Fruit fly (Drosophila melanogaster) whole organism, embryonic: ENCODE measurements around the gene LysD.

Experiments used
- Aef1 ChIP-seq: fragments of 200-800 bp; sonication (Bioruptor generic); IDR thresholded peaks from 3 replicates; pipeline ENCODE4 v1.3.6; 2022; ENCODE audit warnings: missing biosample characterization, missing genetic modification characterization
- B-H2 ChIP-seq: fragments of 200-800 bp; sonication (Bioruptor generic); optimal IDR thresholded peaks from 2 replicates; lab custom pipeline; 2018; ENCODE audit warnings: missing biosample characterization, mild to moderate bottlenecking, missing genetic modification characterization
- CG10209 ChIP-seq: fragments of 200-800 bp; sonication (Bioruptor generic); optimal IDR thresholded peaks from 3 replicates; lab custom pipeline; 2017; ENCODE audit warnings: missing biosample characterization, mild to moderate bottlenecking, missing genetic modification characterization, missing genetic modification reagents
- CG10543 ChIP-seq: fragments of 200-800 bp; sonication (Bioruptor generic); optimal IDR thresholded peaks from 3 replicates; lab custom pipeline; 2017; ENCODE audit warnings: missing biosample characterization, mild to moderate bottlenecking, missing genetic modification characterization, moderate library complexity
- CG11696 ChIP-seq: fragments of 200-800 bp; sonication (Bioruptor generic); IDR thresholded peaks from 2 replicates; pipeline ENCODE4 v1.3.6; 2022; ENCODE audit warnings: missing biosample characterization, missing genetic modification characterization
- CG12155 ChIP-seq: fragments of 200-800 bp; sonication (Bioruptor generic); optimal IDR thresholded peaks from 3 replicates; lab custom pipeline; 2016; ENCODE audit warnings: missing biosample characterization, missing genetic modification characterization
- CG12299 ChIP-seq: fragments of 200-800 bp; sonication (Bioruptor generic); optimal IDR thresholded peaks from 2 replicates; lab custom pipeline; 2018; ENCODE audit warnings: missing biosample characterization, mild to moderate bottlenecking, missing genetic modification characterization
- CG13424 ChIP-seq: fragments of 200-800 bp; sonication (Bioruptor generic); optimal IDR thresholded peaks from 2 replicates; lab custom pipeline; 2019; ENCODE audit warnings: missing biosample characterization, mild to moderate bottlenecking, missing genetic modification characterization, moderate library complexity
- CG14860 ChIP-seq: fragments of 200-800 bp; sonication (Bioruptor generic); IDR thresholded peaks from 3 replicates; pipeline ENCODE4 v1.3.6; 2022; ENCODE audit warnings: missing biosample characterization, missing genetic modification characterization; ENCODE audit not compliant: partially characterized antibody
- CG17385 ChIP-seq: fragments of 200-800 bp; sonication (Bioruptor generic); optimal IDR thresholded peaks from 3 replicates; lab custom pipeline; 2018; ENCODE audit warnings: missing biosample characterization, mild to moderate bottlenecking, missing genetic modification characterization
- CG18262 ChIP-seq: fragments of 200-800 bp; optimal IDR thresholded peaks from 3 replicates; lab custom pipeline; 2019; ENCODE audit warnings: missing biosample characterization, mild to moderate bottlenecking, missing genetic modification characterization, moderate library complexity
- CG18764 ChIP-seq: fragments of 200-800 bp; sonication (Bioruptor generic); optimal IDR thresholded peaks from 3 replicates; lab custom pipeline; 2016; ENCODE audit warnings: missing biosample characterization, missing genetic modification characterization
- CG2202 ChIP-seq: fragments of 200-800 bp; sonication (Bioruptor generic); optimal IDR thresholded peaks from 2 replicates; lab custom pipeline; 2018; ENCODE audit warnings: missing biosample characterization, mild to moderate bottlenecking, missing genetic modification characterization
- CG4404 ChIP-seq: fragments of 200-800 bp; sonication (Bioruptor generic); IDR thresholded peaks from 2 replicates; pipeline ENCODE4 v1.3.6; 2022; ENCODE audit warnings: missing biosample characterization, missing genetic modification characterization
- CG6654 ChIP-seq: fragments of 200-800 bp; sonication (Bioruptor generic); optimal IDR thresholded peaks from 2 replicates; lab custom pipeline; 2017; ENCODE audit warnings: missing biosample characterization, mild to moderate bottlenecking, missing genetic modification characterization
- CG9932 ChIP-seq: fragments of 200-800 bp; sonication (Bioruptor generic); IDR thresholded peaks from 2 replicates; pipeline ENCODE4 v1.3.6; 2022; ENCODE audit warnings: missing biosample characterization, missing genetic modification characterization
- CHES-1-like ChIP-seq: fragments of 200-800 bp; sonication (Bioruptor generic); optimal IDR thresholded peaks from 2 replicates; lab custom pipeline; 2016; ENCODE audit warnings: missing biosample characterization, missing genetic modification characterization
- Deaf1 ChIP-seq: fragments of 200-800 bp; optimal IDR thresholded peaks from 3 replicates; lab custom pipeline; 2019; ENCODE audit warnings: missing biosample characterization, mild to moderate bottlenecking, missing genetic modification characterization, moderate library complexity
- Doc3 ChIP-seq: fragments of 200-800 bp; sonication (Bioruptor generic); IDR thresholded peaks from 3 replicates; pipeline ENCODE4 v1.3.6; 2022; ENCODE audit warnings: missing biosample characterization, missing genetic modification characterization; ENCODE audit not compliant: partially characterized antibody
- HmgD ChIP-seq: fragments of 200-800 bp; sonication (Bioruptor generic); optimal IDR thresholded peaks from 3 replicates; lab custom pipeline; 2016; ENCODE audit warnings: missing biosample characterization, missing genetic modification characterization
- HmgZ ChIP-seq: fragments of 200-800 bp; sonication (Bioruptor generic); optimal IDR thresholded peaks from 2 replicates; lab custom pipeline; 2018; ENCODE audit warnings: missing biosample characterization, mild to moderate bottlenecking, missing genetic modification characterization
- NC2β ChIP-seq: fragments of 200-800 bp; sonication (Bioruptor generic); optimal IDR thresholded peaks from 2 replicates; lab custom pipeline; 2016; ENCODE audit warnings: missing biosample characterization, missing genetic modification characterization
- Nf-YA ChIP-seq: fragments of 200-800 bp; sonication (Bioruptor generic); IDR thresholded peaks from 2 replicates; pipeline ENCODE4 v1.3.6; 2022; ENCODE audit warnings: missing biosample characterization, missing genetic modification characterization
- Sry-β ChIP-seq: fragments of 200-800 bp; sonication (Bioruptor generic); optimal IDR thresholded peaks from 2 replicates; lab custom pipeline; 2018; ENCODE audit warnings: missing biosample characterization, mild to moderate bottlenecking, missing genetic modification characterization, moderate library complexity
- aop ChIP-seq: fragments of 200-800 bp; sonication (Bioruptor generic); IDR thresholded peaks from 2 replicates; pipeline ENCODE4 v1.3.6; 2022; ENCODE audit warnings: missing biosample characterization, missing genetic modification characterization
- ara ChIP-seq: fragments of 200-800 bp; sonication (Bioruptor generic); IDR thresholded peaks from 2 replicates; pipeline ENCODE4 v1.3.6; 2022; ENCODE audit warnings: missing biosample characterization, missing genetic modification characterization
- bab2 ChIP-seq: fragments of 200-800 bp; sonication (Bioruptor generic); optimal IDR thresholded peaks from 2 replicates; lab custom pipeline; 2016; ENCODE audit warnings: missing biosample characterization, missing genetic modification characterization
- chm ChIP-seq: fragments of 200-800 bp; sonication (Bioruptor generic); IDR thresholded peaks from 2 replicates; pipeline ENCODE4 v1.3.6; 2022; ENCODE audit warnings: missing biosample characterization, missing genetic modification characterization
- dan ChIP-seq: fragments of 200-800 bp; sonication (Bioruptor generic); IDR thresholded peaks from 2 replicates; pipeline ENCODE4 v1.3.6; 2022; ENCODE audit warnings: missing biosample characterization, missing genetic modification characterization
- exex ChIP-seq: fragments of 200-800 bp; sonication (Bioruptor generic); optimal IDR thresholded peaks from 4 replicates; lab custom pipeline; 2018; ENCODE audit warnings: missing biosample characterization, mild to moderate bottlenecking, missing genetic modification characterization, moderate library complexity
- hth ChIP-seq: fragments of >200 bp; optimal IDR thresholded peaks from 2 replicates; lab custom pipeline; 2017; ENCODE audit warnings: inconsistent platforms
- kah ChIP-seq: fragments of 200-800 bp; sonication (Bioruptor generic); optimal IDR thresholded peaks from 2 replicates; lab custom pipeline; 2018; ENCODE audit warnings: missing biosample characterization, mild to moderate bottlenecking, missing genetic modification characterization
- sug ChIP-seq: fragments of 200-800 bp; optimal IDR thresholded peaks from 2 replicates; lab custom pipeline; 2019; ENCODE audit warnings: missing biosample characterization, mild to moderate bottlenecking, missing genetic modification characterization, moderate library complexity
- unpg ChIP-seq: fragments of 200-800 bp; sonication (Bioruptor generic); optimal IDR thresholded peaks from 3 replicates; lab custom pipeline; 2018; ENCODE audit warnings: missing biosample characterization, mild to moderate bottlenecking, missing genetic modification characterization, moderate library complexity

Gene LysD

DNA sequence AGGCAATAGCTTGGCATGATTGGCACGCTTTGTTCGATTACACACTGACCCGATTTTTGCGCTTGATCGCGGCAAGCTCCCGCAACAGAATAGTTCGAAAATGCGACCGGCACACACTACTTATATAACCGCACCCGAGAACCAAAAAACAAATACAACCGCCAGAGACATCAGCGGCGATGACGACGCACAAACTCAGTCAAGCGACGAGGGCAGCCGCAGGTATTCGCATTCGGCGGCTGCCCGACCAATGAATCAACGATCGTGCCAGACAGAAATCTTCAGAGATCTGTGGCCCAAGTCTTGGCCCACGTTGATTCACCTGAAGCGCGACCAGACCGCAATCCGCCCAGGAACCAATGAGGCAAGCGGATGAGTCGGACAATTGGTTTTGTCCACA is 27.2 kb upstream of the LysD start, which contains the start of gene CG9192 (continued):
- no peak for TF ChIP-seq CG2202 (tag; lab: Kevin White, UChicago)
- no peak for TF ChIP-seq dan (GFP tag; lab: Robert Waterston, UW)
- TF ChIP-seq bab2 (GFP tag; lab: Kevin White, UChicago): no peak
- TF ChIP-seq chm (GFP tag; lab: Robert Waterston, UW): no peak
- TF ChIP-seq CG14860 (GFP tag; lab: Robert Waterston, UW): no peak
- TF ChIP-seq CG12299: no peak
- TF ChIP-seq Sry-β (GFP tag; lab: Kevin White, UChicago): no peak
- TF ChIP-seq Deaf1 (tag; lab: Kevin White, UChicago): peak; percentile 43
- no peak for TF ChIP-seq CG18262 (tag; lab: Kevin White, UChicago)
- no peak for TF ChIP-seq B-H2 (GFP tag; lab: Kevin White, UChicago)

dm6 chr3L:1235426-1235825 is 24.4 kb upstream of the LysD start, which contains the start of gene galene:
TSS of gene galene (plus strand) at chr3L:1235726.
- peak; percentile 8 for TF ChIP-seq CG10543 (GFP tag; lab: Kevin White, UChicago)
- no peak for TF ChIP-seq CG6654 (GFP tag; lab: Kevin White, UChicago)
- no peak for TF ChIP-seq NC2β (GFP tag; lab: Kevin White, UChicago)
- no peak for TF ChIP-seq Doc3 (GFP tag; lab: Robert Waterston, UW)
- TF ChIP-seq unpg (GFP tag; lab: Kevin White, UChicago): no peak
- no peak for TF ChIP-seq CG9932
- TF ChIP-seq CG12155: no peak
- TF ChIP-seq aop (GFP tag; lab: Robert Waterston, UW): peak; percentile 16; the same call in 1 of the 2 replicates
- no peak for TF ChIP-seq Nf-YA (GFP tag; lab: Robert Waterston, UW)
- TF ChIP-seq CG14860 (GFP tag; lab: Robert Waterston, UW): no peak
- TF ChIP-seq sug (tag; lab: Kevin White, UChicago): peak; percentile 65
- TF ChIP-seq HmgD (GFP tag; lab: Kevin White, UChicago): no peak
- no peak for TF ChIP-seq CG17385 (GFP tag; lab: Kevin White, UChicago)
- peak; percentile 8 for TF ChIP-seq kah (GFP tag; lab: Kevin White, UChicago)
- TF ChIP-seq CG13424 (tag; lab: Kevin White, UChicago): no peak
- no peak for TF ChIP-seq hth (lab: Kevin White, UChicago)
- TF ChIP-seq Deaf1 (tag; lab: Kevin White, UChicago): peak; percentile 70
- TF ChIP-seq, all 482 proteins: peak for 5

dm6 chr3L:1233830-1234229 is 22.8 kb upstream of the LysD start, which contains the start of gene CG33966:
TSS of gene CG33966 (plus strand) at chr3L:1234130.
- TF ChIP-seq sug (tag; lab: Kevin White, UChicago): peak; percentile 36
- no peak for TF ChIP-seq Aef1 (GFP tag; lab: Robert Waterston, UW)
- TF ChIP-seq exex (tag; lab: Kevin White, UChicago): peak; percentile 43
- TF ChIP-seq HmgZ (tag; lab: Kevin White, UChicago): peak; percentile 22
- TF ChIP-seq Deaf1 (tag; lab: Kevin White, UChicago): peak; percentile 2
- no peak for TF ChIP-seq CG10209

- TF ChIP-seq ara (GFP tag; lab: Robert Waterston, UW) (no peak), CG11696 (GFP tag; lab: Robert Waterston, UW) (no peak), CG4404 (GFP tag; lab: Robert Waterston, UW) (no peak), CHES-1-like (no peak), CG18764 (GFP tag; lab: Kevin White, UChicago) (no peak), exex (tag; lab: Kevin White, UChicago) (peak; percentile 65)
These were observed 21.6 kb upstream of the LysD start, which contains the start of gene CG33965 for dm6 chr3L:1232582-1232981. TSS of gene CG33965 (plus strand) at chr3L:1232882.
